Fruit fly (Drosophila melanogaster): ENCODE measurements around the gene Ada.

- TF ChIP-seq h (optimal IDR thresholded peaks at IDR 0.05) (no peak), BtbVII (GFP tag; optimal IDR thresholded peaks at IDR 0.05) (no peak), CG17359 (tag; optimal IDR thresholded peaks at IDR 0.05) (no peak), psq (GFP tag; optimal IDR thresholded peaks at IDR 0.05) (no peak), CG6813 (GFP tag; optimal IDR thresholded peaks at IDR 0.05) (no peak), CG14860 (GFP tag; IDR thresholded peaks at IDR 0.05; ENCODE audit: partially characterized antibody) (no peak), CG8089 (GFP tag; optimal IDR thresholded peaks at IDR 0.05) (no peak), sqz (GFP tag; optimal IDR thresholded peaks at IDR 0.05) (no peak), CG3281 (GFP tag; optimal IDR thresholded peaks at IDR 0.05) (no peak), lmd (GFP tag; IDR thresholded peaks at IDR 0.05) (no peak), CG3163 (GFP tag; optimal IDR thresholded peaks at IDR 0.05) (no peak)
Measured at dm6 chr3R:9104807-9105206, 39.8 kb downstream of the Ada start.
